Fruit fly (Drosophila melanogaster): ENCODE results near the gene Nemp.

The Nemp gene

dm6 chrX:16696614-16697519 is 42.1 kb upstream of the Nemp start:
- no peak for TF ChIP-seq lz (GFP tag; optimal IDR thresholded peaks at IDR 0.05)
- no peak for TF ChIP-seq net (GFP tag; optimal IDR thresholded peaks at IDR 0.05)
- no peak for TF ChIP-seq CG9139 (GFP tag; optimal IDR thresholded peaks at IDR 0.05)
- peak; percentile 5 for TF ChIP-seq Eip75B (GFP tag; optimal IDR thresholded peaks at IDR 0.05)
- TF ChIP-seq CG10631 (GFP tag; optimal IDR thresholded peaks at IDR 0.05) = no peak
- no peak for TF ChIP-seq CG6276 (GFP tag; optimal IDR thresholded peaks at IDR 0.05)
- no peak for TF ChIP-seq Hr38 (GFP tag; optimal IDR thresholded peaks at IDR 0.05)
- TF ChIP-seq OdsH (GFP tag; optimal IDR thresholded peaks at IDR 0.05) = peak; percentile 4
- TF ChIP-seq dac (GFP tag; optimal IDR thresholded peaks at IDR 0.05) = no peak
- TF ChIP-seq Sox15 (GFP tag; optimal IDR thresholded peaks at IDR 0.05) = no peak
- no peak for TF ChIP-seq eg (GFP tag; IDR thresholded peaks at IDR 0.05)
- no peak for TF ChIP-seq topi (GFP tag; optimal IDR thresholded peaks at IDR 0.05)
- TF ChIP-seq CG6792 (GFP tag; optimal IDR thresholded peaks at IDR 0.05) = no peak
- TF ChIP-seq CG4318 (GFP tag; optimal IDR thresholded peaks at IDR 0.05) = peak; percentile 8
- no peak for TF ChIP-seq Sox102F (GFP tag; optimal IDR thresholded peaks at IDR 0.05)
- TF ChIP-seq Ets96B (tag; optimal IDR thresholded peaks at IDR 0.05) = no peak
- no peak for TF ChIP-seq Met (GFP tag; optimal IDR thresholded peaks at IDR 0.05)
- no peak for TF ChIP-seq fkh (GFP tag; optimal IDR thresholded peaks at IDR 0.05)
- no peak for TF ChIP-seq CG11294 (GFP tag; IDR thresholded peaks at IDR 0.05)
- no peak for TF ChIP-seq Smox (GFP tag; optimal IDR thresholded peaks at IDR 0.05)
- TF ChIP-seq CG1621 (tag; optimal IDR thresholded peaks at IDR 0.05) = no peak
- no peak for TF ChIP-seq Eip93F (GFP tag; optimal IDR thresholded peaks at IDR 0.05)
- TF ChIP-seq spab (GFP tag; optimal IDR thresholded peaks at IDR 0.05) = no peak
- peak; percentile 18; the same call in 1 of the 2 replicates for TF ChIP-seq CG15336 (GFP tag; IDR thresholded peaks at IDR 0.05)
- no peak for TF ChIP-seq CG11762 (GFP tag; optimal IDR thresholded peaks at IDR 0.05; ENCODE audit: insufficient read depth)
- TF ChIP-seq CG34406 (GFP tag; optimal IDR thresholded peaks at IDR 0.05) = no peak
- TF ChIP-seq CG3919 (GFP tag; optimal IDR thresholded peaks at IDR 0.05) = no peak
- no peak for TF ChIP-seq dsx (GFP tag; optimal IDR thresholded peaks at IDR 0.05; ENCODE audit: poor library complexity, severe bottlenecking)
- no peak for TF ChIP-seq acj6 (GFP tag; optimal IDR thresholded peaks at IDR 0.05)
- no peak for TF ChIP-seq CG16779 (tag; optimal IDR thresholded peaks at IDR 0.05)
- TF ChIP-seq CG6854 (GFP tag; optimal IDR thresholded peaks at IDR 0.05) = no peak
- no peak for TF ChIP-seq CG11902 (GFP tag; optimal IDR thresholded peaks at IDR 0.05)
- TF ChIP-seq CG6808 (GFP tag; optimal IDR thresholded peaks at IDR 0.05) = no peak
- TF ChIP-seq Hr4 (GFP tag; optimal IDR thresholded peaks at IDR 0.05) = peak; percentile 13
- no peak for TF ChIP-seq Sox14 (GFP tag; optimal IDR thresholded peaks at IDR 0.05)
- TF ChIP-seq fd59A (GFP tag; optimal IDR thresholded peaks at IDR 0.05) = no peak
- no peak for TF ChIP-seq CG8319 (GFP tag; optimal IDR thresholded peaks at IDR 0.05)
- TF ChIP-seq cyc (GFP tag; optimal IDR thresholded peaks at IDR 0.05) = no peak
- TF ChIP-seq Eip78C (GFP tag) = peak; percentile 66
- TF ChIP-seq CG3032 (tag; optimal IDR thresholded peaks at IDR 0.05) = no peak
- no peak for TF ChIP-seq Gug (GFP tag; IDR thresholded peaks at IDR 0.05)
- no peak for TF ChIP-seq Blimp-1 (GFP tag; optimal IDR thresholded peaks at IDR 0.05)
- TF ChIP-seq ss (GFP tag; optimal IDR thresholded peaks at IDR 0.05) = no peak
- no peak for TF ChIP-seq Hr39 (GFP tag; optimal IDR thresholded peaks at IDR 0.05)
- TF ChIP-seq svp (GFP tag) = peak; percentile 33
- no peak for TF ChIP-seq salr (GFP tag; optimal IDR thresholded peaks at IDR 0.05)
- TF ChIP-seq CG8632 (GFP tag; optimal IDR thresholded peaks at IDR 0.05) = no peak
- TF ChIP-seq CG10669 (GFP tag; optimal IDR thresholded peaks at IDR 0.05) = no peak
- TF ChIP-seq pdm3 (GFP tag; optimal IDR thresholded peaks at IDR 0.05) = no peak
- TF ChIP-seq CG8119 (GFP tag; IDR thresholded peaks at IDR 0.05) = no peak
- no peak for TF ChIP-seq vri (GFP tag; optimal IDR thresholded peaks at IDR 0.05)
